Fruit fly (Drosophila melanogaster) whole organism, embryonic: ENCODE data around the gene Claspin.
A peak's percentile ranks its signal among the peaks of the same experiment; 100 is the strongest.

Experiments
- Ada2b ChIP-seq: fragments of 200-800 bp; sonication (Bioruptor generic); IDR thresholded peaks from 2 replicates; pipeline ENCODE4 v1.3.6; 2022; ENCODE audit warnings: missing biosample characterization, missing genetic modification characterization
- Asciz ChIP-seq: fragments of 200-800 bp; sonication (Bioruptor generic); optimal IDR thresholded peaks from 2 replicates; lab custom pipeline; 2017; ENCODE audit warnings: missing biosample characterization, mild to moderate bottlenecking, missing genetic modification characterization, missing genetic modification reagents
- BtbVII ChIP-seq: fragments of 200-800 bp; sonication (Bioruptor generic); optimal IDR thresholded peaks from 3 replicates; lab custom pipeline; 2017; ENCODE audit warnings: missing biosample characterization, mild to moderate bottlenecking, missing genetic modification characterization
- CG10979 ChIP-seq: fragments of 200-800 bp; sonication (Bioruptor generic); optimal IDR thresholded peaks from 2 replicates; lab custom pipeline; 2018; ENCODE audit warnings: missing biosample characterization, mild to moderate bottlenecking, missing genetic modification characterization, moderate library complexity
- CG11247 ChIP-seq: fragments of 200-800 bp; sonication (Bioruptor generic); IDR thresholded peaks from 2 replicates; pipeline ENCODE4 v1.3.6; 2022; ENCODE audit warnings: missing biosample characterization, missing genetic modification characterization
- CG12659 ChIP-seq: fragments of 200-800 bp; sonication (Bioruptor generic); optimal IDR thresholded peaks from 3 replicates; lab custom pipeline; 2017; ENCODE audit warnings: mild to moderate bottlenecking, missing biosample characterization, missing genetic modification reagents, missing genetic modification characterization
- CG13424 ChIP-seq: fragments of 200-800 bp; sonication (Bioruptor generic); optimal IDR thresholded peaks from 2 replicates; lab custom pipeline; 2019; ENCODE audit warnings: missing biosample characterization, mild to moderate bottlenecking, missing genetic modification characterization, moderate library complexity
- CG13775 ChIP-seq: fragments of 200-800 bp; sonication (Bioruptor generic); optimal IDR thresholded peaks from 3 replicates; lab custom pipeline; 2017; ENCODE audit warnings: missing biosample characterization, mild to moderate bottlenecking, missing genetic modification characterization
- CG17359 ChIP-seq: fragments of 200-800 bp; sonication (Bioruptor generic); optimal IDR thresholded peaks from 3 replicates; lab custom pipeline; 2018; ENCODE audit warnings: missing biosample characterization, mild to moderate bottlenecking, missing genetic modification characterization, moderate library complexity
- CG18476 ChIP-seq: fragments of 200-800 bp; sonication (Bioruptor generic); optimal IDR thresholded peaks from 2 replicates; lab custom pipeline; 2016; ENCODE audit warnings: missing biosample characterization, mild to moderate bottlenecking, missing genetic modification characterization
- CG2712 ChIP-seq: fragments of 200-800 bp; optimal IDR thresholded peaks from 3 replicates; lab custom pipeline; 2019; ENCODE audit warnings: missing biosample characterization, mild to moderate bottlenecking, missing genetic modification characterization, moderate library complexity
- CG3847 ChIP-seq: fragments of 200-800 bp; sonication (Bioruptor generic); IDR thresholded peaks from 2 replicates; pipeline ENCODE4 v1.3.6; 2022; ENCODE audit warnings: missing biosample characterization, missing genetic modification characterization
- CG7556 ChIP-seq: fragments of 200-800 bp; sonication (Bioruptor generic); optimal IDR thresholded peaks from 2 replicates; lab custom pipeline; 2017; ENCODE audit warnings: missing biosample characterization, mild to moderate bottlenecking, missing genetic modification characterization
- CG8924 ChIP-seq: fragments of 200-800 bp; optimal IDR thresholded peaks from 3 replicates; lab custom pipeline; 2019; ENCODE audit warnings: missing biosample characterization, mild to moderate bottlenecking, missing genetic modification characterization, moderate library complexity
- CG9437 ChIP-seq: fragments of 200-800 bp; sonication (Bioruptor generic); optimal IDR thresholded peaks from 2 replicates; lab custom pipeline; 2018; ENCODE audit warnings: missing biosample characterization, mild to moderate bottlenecking, missing genetic modification characterization
- CkIIα-i1 ChIP-seq: fragments of 200-800 bp; sonication (Bioruptor generic); IDR thresholded peaks from 2 replicates; pipeline ENCODE4 v1.3.6; 2022; ENCODE audit warnings: missing biosample characterization, missing genetic modification characterization
- D ChIP-seq, 2 experiments: fragments of 200-800 bp in 1 of 2; fragments of >200 bp in 1 of 2; sonication (Bioruptor generic) in 1 of 2; optimal IDR thresholded peaks; 2 replicates in 1 of 2; 3 replicates in 1 of 2; lab custom pipeline; 2017; ENCODE audit warnings: mild to moderate bottlenecking in 1 of 2, missing biosample characterization in 1 of 2, missing genetic modification characterization in 1 of 2, missing genetic modification reagents in 1 of 2
- D19A ChIP-seq: fragments of 200-800 bp; optimal IDR thresholded peaks from 3 replicates; lab custom pipeline; 2019; ENCODE audit warnings: missing biosample characterization, mild to moderate bottlenecking, missing genetic modification characterization, moderate library complexity
- E2f2 ChIP-seq: fragments of 200-800 bp; sonication (Bioruptor generic); IDR thresholded peaks from 2 replicates; pipeline ENCODE4 v1.3.6; 2022; ENCODE audit warnings: missing biosample characterization, missing genetic modification characterization
- GATAe ChIP-seq: fragments of 200-800 bp; sonication (Bioruptor generic); conservative IDR thresholded peaks from 2 replicates; pipeline ENCODE4 v1.3.6; 2022; ENCODE audit warnings: missing biosample characterization, missing genetic modification characterization
- Hand ChIP-seq: fragments of 200-800 bp; sonication (Bioruptor generic); optimal IDR thresholded peaks from 2 replicates; lab custom pipeline; 2017; ENCODE audit warnings: mild to moderate bottlenecking, missing biosample characterization, missing genetic modification reagents, missing genetic modification characterization
- MESR4 ChIP-seq: fragments of 200-800 bp; sonication (Bioruptor generic); optimal IDR thresholded peaks from 2 replicates; lab custom pipeline; 2018; ENCODE audit warnings: missing biosample characterization, mild to moderate bottlenecking, missing genetic modification characterization, moderate library complexity
- Med ChIP-seq: fragments of 200-800 bp; sonication (Bioruptor generic); peaks from one replicate; lab custom pipeline; 2016; ENCODE audit warnings: missing biosample characterization, missing genetic modification characterization, mild to moderate bottlenecking, inconsistent platforms, moderate library complexity
- PHDP ChIP-seq: fragments of 200-800 bp; sonication (Bioruptor generic); optimal IDR thresholded peaks from 3 replicates; lab custom pipeline; 2018; ENCODE audit warnings: missing biosample characterization, mild to moderate bottlenecking, missing genetic modification characterization, moderate library complexity
- Spps ChIP-seq: fragments of 200-800 bp; sonication (Bioruptor generic); optimal IDR thresholded peaks from 2 replicates; lab custom pipeline; 2018; ENCODE audit warnings: missing biosample characterization, mild to moderate bottlenecking, missing genetic modification characterization
- az2 ChIP-seq: fragments of 200-800 bp; sonication (Bioruptor generic); optimal IDR thresholded peaks from 3 replicates; lab custom pipeline; 2016; ENCODE audit warnings: missing biosample characterization, missing genetic modification characterization
- bigmax ChIP-seq: fragments of 200-800 bp; sonication (Bioruptor generic); optimal IDR thresholded peaks from 2 replicates; lab custom pipeline; 2018; ENCODE audit warnings: missing biosample characterization, mild to moderate bottlenecking, missing genetic modification characterization
- bsh ChIP-seq, 2 experiments: fragments of 200-800 bp; sonication (Bioruptor generic); optimal IDR thresholded peaks; 2 replicates each; lab custom pipeline; 2017 to 2018; ENCODE audit warnings: mild to moderate bottlenecking in 2 of 2, missing biosample characterization in 2 of 2, missing genetic modification characterization in 2 of 2, moderate library complexity in 1 of 2
- ci ChIP-seq: fragments of 200-800 bp; sonication (Bioruptor generic); IDR thresholded peaks from 3 replicates; pipeline ENCODE4 v1.3.6; 2022; ENCODE audit warnings: missing biosample characterization, missing genetic modification characterization
- crol ChIP-seq: fragments of 200-800 bp; sonication (Bioruptor generic); IDR thresholded peaks from 2 replicates; pipeline ENCODE4 v1.3.6; 2022; ENCODE audit warnings: missing biosample characterization, missing genetic modification characterization
- dmrt11E ChIP-seq: fragments of 200-800 bp; sonication (Bioruptor generic); optimal IDR thresholded peaks from 3 replicates; lab custom pipeline; 2018; ENCODE audit warnings: missing biosample characterization, mild to moderate bottlenecking, missing genetic modification characterization, moderate library complexity
- dysf ChIP-seq: fragments of 200-800 bp; sonication (Bioruptor generic); IDR thresholded peaks from 3 replicates; pipeline ENCODE4 v1.3.6; 2022; ENCODE audit warnings: missing biosample characterization, missing genetic modification characterization
- fd64A ChIP-seq: fragments of 200-800 bp; sonication (Bioruptor generic); optimal IDR thresholded peaks from 3 replicates; lab custom pipeline; 2018; ENCODE audit warnings: missing biosample characterization, mild to moderate bottlenecking, missing genetic modification characterization
- fd96Cb ChIP-seq: fragments of 200-800 bp; sonication (Bioruptor generic); optimal IDR thresholded peaks from 2 replicates; lab custom pipeline; 2018; ENCODE audit warnings: missing biosample characterization, mild to moderate bottlenecking, missing genetic modification characterization, moderate library complexity
- knrl ChIP-seq: fragments of 200-800 bp; sonication (Bioruptor generic); IDR thresholded peaks from 3 replicates; pipeline ENCODE4 v1.3.6; 2022; ENCODE audit warnings: missing biosample characterization, missing genetic modification characterization; ENCODE audit not compliant: partially characterized antibody
- lbe ChIP-seq: fragments of 200-800 bp; sonication (Bioruptor generic); optimal IDR thresholded peaks from 2 replicates; lab custom pipeline; 2016; ENCODE audit warnings: missing biosample characterization, mild to moderate bottlenecking, missing genetic modification characterization
- nom ChIP-seq: fragments of 200-800 bp; sonication (Bioruptor generic); optimal IDR thresholded peaks from 2 replicates; lab custom pipeline; 2017; ENCODE audit warnings: missing biosample characterization, missing genetic modification characterization, mild to moderate bottlenecking, moderate library complexity, missing genetic modification reagents
- pan ChIP-seq, 4 experiments: fragments of >200 bp in 3 of 4; fragments of 200-800 bp in 1 of 4; sonication (Bioruptor generic) in 1 of 4; optimal IDR thresholded peaks in 3 of 4; IDR thresholded peaks in 1 of 4; 2 replicates each; pipeline versions ENCODE4 v1.3.6 to Lab custom; 2017 to 2022; ENCODE audit warnings: missing biosample characterization in 2 of 4, missing genetic modification characterization in 2 of 4, mixed read lengths in 1 of 4
- pb ChIP-seq: fragments of 200-800 bp; sonication (Bioruptor generic); optimal IDR thresholded peaks from 3 replicates; lab custom pipeline; 2016; ENCODE audit warnings: missing biosample characterization, missing genetic modification characterization
- prd ChIP-seq, 3 experiments: fragments of >200 bp in 2 of 3; fragments of 200-800 bp in 1 of 3; sonication (Bioruptor generic) in 1 of 3; optimal IDR thresholded peaks in 2 of 3; IDR thresholded peaks in 1 of 3; 2 replicates in 2 of 3; 3 replicates in 1 of 3; pipeline versions ENCODE4 v1.3.6 to Lab custom; 2017 to 2022; ENCODE audit warnings: missing biosample characterization in 1 of 3, missing genetic modification characterization in 1 of 3
- psq ChIP-seq: fragments of 200-800 bp; sonication (Bioruptor generic); optimal IDR thresholded peaks from 2 replicates; lab custom pipeline; 2017; ENCODE audit warnings: missing biosample characterization, missing genetic modification characterization
- pzg ChIP-seq: fragments of 200-800 bp; sonication (Bioruptor generic); optimal IDR thresholded peaks from 3 replicates; lab custom pipeline; 2018; ENCODE audit warnings: missing biosample characterization, mild to moderate bottlenecking, missing genetic modification characterization, moderate library complexity
- salm ChIP-seq: fragments of 200-800 bp; sonication (Bioruptor generic); optimal IDR thresholded peaks from 2 replicates; lab custom pipeline; 2018; ENCODE audit warnings: missing biosample characterization, mild to moderate bottlenecking, missing genetic modification characterization
- scrt ChIP-seq: fragments of 200-800 bp; sonication (Bioruptor generic); optimal IDR thresholded peaks from 2 replicates; lab custom pipeline; 2018; ENCODE audit warnings: missing biosample characterization, mild to moderate bottlenecking, missing genetic modification characterization, moderate library complexity
- sd ChIP-seq: fragments of 200-800 bp; sonication (Bioruptor generic); optimal IDR thresholded peaks from 3 replicates; lab custom pipeline; 2018; ENCODE audit warnings: missing biosample characterization, mild to moderate bottlenecking, missing genetic modification characterization, moderate library complexity
- sna ChIP-seq: fragments of 200-800 bp; sonication (Bioruptor generic); IDR thresholded peaks from 2 replicates; pipeline ENCODE4 v1.3.6; 2022; ENCODE audit warnings: missing biosample characterization, missing genetic modification characterization; ENCODE audit not compliant: partially characterized antibody
- unpg ChIP-seq: fragments of 200-800 bp; sonication (Bioruptor generic); optimal IDR thresholded peaks from 3 replicates; lab custom pipeline; 2018; ENCODE audit warnings: missing biosample characterization, mild to moderate bottlenecking, missing genetic modification characterization, moderate library complexity

Claspin gene

dm6 chr3L:4286784-4287183 is 26.5 kb upstream of the Claspin start, which contains the start of gene TfIIEbeta (continued):
- TF ChIP-seq CG7556 (GFP tag; lab: Kevin White, UChicago): no peak
- TF ChIP-seq dysf (GFP tag; lab: Robert Waterston, UW): peak; percentile 36; the same call in 1 of the 3 replicates
- TF ChIP-seq ci (GFP tag; lab: Robert Waterston, UW): peak; percentile 44; the same call in 2 of the 3 replicates
- TF ChIP-seq CG13424 (tag; lab: Kevin White, UChicago): peak; percentile 15
- peak; percentile 44 for TF ChIP-seq CG10979
- TF ChIP-seq CG18476: peak; percentile 9
- peak; percentile 66 for TF ChIP-seq CG17359 (tag; lab: Kevin White, UChicago)
- TF ChIP-seq bigmax (GFP tag; lab: Kevin White, UChicago): no peak
- no peak for TF ChIP-seq crol
- no peak for TF ChIP-seq Hand (GFP tag; lab: Kevin White, UChicago)
- no peak for TF ChIP-seq CkIIα-i1 (GFP tag; lab: Robert Waterston, UW)
- no peak for TF ChIP-seq fd64A (GFP tag; lab: Kevin White, UChicago)
- no peak for TF ChIP-seq pan (optimal IDR thresholded peaks at IDR 0.05; lab: Kevin White, UChicago)
- TF ChIP-seq pan (GFP tag; optimal IDR thresholded peaks at IDR 0.05 in 1 of 2, IDR thresholded peaks at IDR 0.05 in 1 of 2): peak in 1 of 2 experiments; percentile 36
- peak; percentile 45; the same call in 1 of the 2 replicates for TF ChIP-seq sna
- TF ChIP-seq Spps (tag; lab: Kevin White, UChicago): peak; percentile 11
- TF ChIP-seq GATAe: no peak
- peak; percentile 8 for TF ChIP-seq CG13775 (GFP tag; lab: Kevin White, UChicago)
- peak; percentile 59 for TF ChIP-seq Med (GFP tag; lab: Kevin White, UChicago)
- TF ChIP-seq lbe (GFP tag; lab: Kevin White, UChicago): peak; percentile 46
- no peak for TF ChIP-seq salm
- TF ChIP-seq CG11247 (GFP tag; lab: Robert Waterston, UW): no peak
- TF ChIP-seq pb (GFP tag; lab: Kevin White, UChicago): no peak
- TF ChIP-seq bsh (GFP tag; optimal IDR thresholded peaks at IDR 0.05; lab: Kevin White, UChicago): peak in 1 of 2 experiments; percentile 55
- TF ChIP-seq CG2712 (tag; lab: Kevin White, UChicago): peak; percentile 32
- peak; percentile 23 for TF ChIP-seq dmrt11E (tag; lab: Kevin White, UChicago)
- peak; percentile 57 for TF ChIP-seq scrt (GFP tag; lab: Kevin White, UChicago)
- peak; percentile 73 for TF ChIP-seq sd
- TF ChIP-seq BtbVII (GFP tag; lab: Kevin White, UChicago): peak; percentile 12
- TF ChIP-seq psq (GFP tag; lab: Kevin White, UChicago): no peak
- TF ChIP-seq D19A (tag; lab: Kevin White, UChicago): peak; percentile 96
- TF ChIP-seq MESR4 (GFP tag; lab: Kevin White, UChicago): peak; percentile 41
- TF ChIP-seq Asciz (GFP tag; lab: Kevin White, UChicago): peak; percentile 28
- 0 out of 2 replicates have a peak, but pooled peaks have one; percentile 9 for TF ChIP-seq CG3847 (GFP tag; lab: Robert Waterston, UW)
- peak; percentile 38 for TF ChIP-seq unpg (GFP tag; lab: Kevin White, UChicago)
- TF ChIP-seq fd96Cb: peak; percentile 24
- peak; percentile 43 for TF ChIP-seq pzg (GFP tag; lab: Kevin White, UChicago)
- peak; percentile 28 for TF ChIP-seq az2 (GFP tag; lab: Kevin White, UChicago)
- TF ChIP-seq D (optimal IDR thresholded peaks at IDR 0.05; lab: Kevin White, UChicago): no peak
- TF ChIP-seq D (GFP tag; optimal IDR thresholded peaks at IDR 0.05; lab: Kevin White, UChicago): peak; percentile 7
- peak; percentile 6 for TF ChIP-seq CG9437 (GFP tag; lab: Kevin White, UChicago)
- TF ChIP-seq CG12659 (GFP tag; lab: Kevin White, UChicago): peak; percentile 40
- no peak for TF ChIP-seq Ada2b (GFP tag; lab: Robert Waterston, UW)
- TF ChIP-seq knrl (GFP tag; lab: Robert Waterston, UW): peak; percentile 33; the same call in 1 of the 3 replicates
- peak; percentile 36 for TF ChIP-seq PHDP (tag; lab: Kevin White, UChicago)
- peak; percentile 44 for TF ChIP-seq E2f2 (GFP tag; lab: Robert Waterston, UW)
- TF ChIP-seq nom: peak; percentile 16
- no peak for TF ChIP-seq prd (optimal IDR thresholded peaks at IDR 0.05; lab: Kevin White, UChicago)
- TF ChIP-seq prd (GFP tag; IDR thresholded peaks at IDR 0.05; lab: Robert Waterston, UW): peak; percentile 18; the same call in 1 of the 3 replicates
- TF ChIP-seq CG8924 (tag; lab: Kevin White, UChicago): peak; percentile 38
